Fruit fly (Drosophila melanogaster): Measurements from ENCODE around the gene GstD4.
A peak's percentile ranks its signal among the peaks of the same experiment; 100 is the strongest.

The GstD4 gene

dm6 chr3R:12367464-12367863 is 6.4 kb upstream of the GstD4 start, which contains the start of gene GstD9:
TSS of gene GstD9 (minus strand) at chr3R:12367564.
- TF ChIP-seq GATAd (GFP tag; optimal IDR thresholded peaks at IDR 0.05) = no peak
- no peak for TF ChIP-seq Sp1 (GFP tag; optimal IDR thresholded peaks at IDR 0.05)
- TF ChIP-seq psq (GFP tag; optimal IDR thresholded peaks at IDR 0.05) = no peak
- TF ChIP-seq Dfd (GFP tag; optimal IDR thresholded peaks at IDR 0.05) = no peak
- TF ChIP-seq jim (GFP tag; optimal IDR thresholded peaks at IDR 0.05) = no peak
- TF ChIP-seq Abd-B (GFP tag; optimal IDR thresholded peaks at IDR 0.05) = no peak
- no peak for TF ChIP-seq Mio (GFP tag; optimal IDR thresholded peaks at IDR 0.05)
- no peak for TF ChIP-seq Hr78 (GFP tag; optimal IDR thresholded peaks at IDR 0.05)
- no peak for TF ChIP-seq brk (GFP tag; optimal IDR thresholded peaks at IDR 0.05)
- no peak for TF ChIP-seq woc (GFP tag; optimal IDR thresholded peaks at IDR 0.05)
- no peak for TF ChIP-seq dl (GFP tag; optimal IDR thresholded peaks at IDR 0.05; ENCODE audit: insufficient read depth in 1 of 2, partially characterized antibody in 2 of 2)

dm6 chr3R:12369135-12369792 is 4.6 kb upstream of the GstD4 start, which contains the start of gene GstD1:
TSS of gene GstD1 (minus strand) at chr3R:12369268.
- TF ChIP-seq br (GFP tag; optimal IDR thresholded peaks at IDR 0.05) = peak; percentile 66
- peak; percentile 33 for TF ChIP-seq rgr (GFP tag; optimal IDR thresholded peaks at IDR 0.05)
- TF ChIP-seq h (GFP tag; optimal IDR thresholded peaks at IDR 0.05) = peak; percentile 78
- no peak for TF ChIP-seq CG9705 (GFP tag; optimal IDR thresholded peaks at IDR 0.05)
- TF ChIP-seq ey (GFP tag; optimal IDR thresholded peaks at IDR 0.05) = peak; percentile 77
- TF ChIP-seq dmrt93B (GFP tag; optimal IDR thresholded peaks at IDR 0.05) = peak; percentile 68
- no peak for TF ChIP-seq Abd-B (GFP tag; optimal IDR thresholded peaks at IDR 0.05)
- TF ChIP-seq usp (GFP tag; optimal IDR thresholded peaks at IDR 0.05) = no peak
- no peak for TF ChIP-seq sage (GFP tag; optimal IDR thresholded peaks at IDR 0.05)
- no peak for TF ChIP-seq CrebA (GFP tag; optimal IDR thresholded peaks at IDR 0.05; ENCODE audit: borderline replicate concordance)
- TF ChIP-seq dsf (GFP tag; optimal IDR thresholded peaks at IDR 0.05; ENCODE audit: borderline replicate concordance) = no peak
- no peak for TF ChIP-seq N (GFP tag; optimal IDR thresholded peaks at IDR 0.05)
- no peak for TF ChIP-seq pan (optimal IDR thresholded peaks at IDR 0.05)
- TF ChIP-seq Hnf4 (GFP tag; optimal IDR thresholded peaks at IDR 0.05) = peak; percentile 37
- peak; percentile 81 for TF ChIP-seq fru (GFP tag; optimal IDR thresholded peaks at IDR 0.05)
- peak in 1 of 2 experiments; percentile 71 for TF ChIP-seq foxo (GFP tag; optimal IDR thresholded peaks at IDR 0.05)
- peak; percentile 34 for TF ChIP-seq sv (GFP tag; optimal IDR thresholded peaks at IDR 0.05)
- TF ChIP-seq Dfd (GFP tag; optimal IDR thresholded peaks at IDR 0.05) = no peak
- TF ChIP-seq Jra (GFP tag; optimal IDR thresholded peaks at IDR 0.05) = peak; percentile 61
- no peak for TF ChIP-seq Myc (optimal IDR thresholded peaks at IDR 0.05)
- peak; percentile 65 for TF ChIP-seq HLH106 (tag; optimal IDR thresholded peaks at IDR 0.05)
- TF ChIP-seq Rel (GFP tag; optimal IDR thresholded peaks at IDR 0.05) = no peak
- TF ChIP-seq Rel (tag; optimal IDR thresholded peaks at IDR 0.05) = peak; percentile 85
- no peak for TF ChIP-seq brk (GFP tag; optimal IDR thresholded peaks at IDR 0.05)
- TF ChIP-seq Mio (GFP tag; optimal IDR thresholded peaks at IDR 0.05) = no peak
- TF ChIP-seq GATAd (GFP tag; optimal IDR thresholded peaks at IDR 0.05) = no peak
- TF ChIP-seq Hr83 (GFP tag; optimal IDR thresholded peaks at IDR 0.05; ENCODE audit: poor library complexity, severe bottlenecking) = peak; percentile 55
- TF ChIP-seq Hr78 (GFP tag; optimal IDR thresholded peaks at IDR 0.05) = no peak
- peak; percentile 83 for TF ChIP-seq jim (GFP tag; optimal IDR thresholded peaks at IDR 0.05)
- peak; percentile 81 for TF ChIP-seq Dif (GFP tag; optimal IDR thresholded peaks at IDR 0.05; ENCODE audit: partially characterized antibody)
- TF ChIP-seq CG32264 (GFP tag; optimal IDR thresholded peaks at IDR 0.05) = no peak
- TF ChIP-seq OdsH (GFP tag; optimal IDR thresholded peaks at IDR 0.05) = peak; percentile 65
- TF ChIP-seq tai (GFP tag; optimal IDR thresholded peaks at IDR 0.05) = no peak
- TF ChIP-seq lola (GFP tag; optimal IDR thresholded peaks at IDR 0.05) = no peak
- TF ChIP-seq Vsx2 (GFP tag; optimal IDR thresholded peaks at IDR 0.05; ENCODE audit: partially characterized antibody) = peak; percentile 47
- TF ChIP-seq psq (GFP tag; optimal IDR thresholded peaks at IDR 0.05) = peak; percentile 51
- TF ChIP-seq Sp1 (GFP tag; optimal IDR thresholded peaks at IDR 0.05) = peak; percentile 32
- TF ChIP-seq woc (GFP tag; optimal IDR thresholded peaks at IDR 0.05) = peak; percentile 82
- TF ChIP-seq dl (GFP tag; optimal IDR thresholded peaks at IDR 0.05; ENCODE audit: insufficient read depth in 1 of 2, partially characterized antibody in 2 of 2) = peak; percentile 3 to 20

All from whole organism, wandering third instar larva.